Worm (Caenorhabditis elegans) whole organism, young adult: ENCODE results near the gene zfp-3.

ENCODE experiments used
- T07F8.4 ChIP-seq: sonication (generic microtip); optimal IDR thresholded peaks from 2 replicates; lab custom pipeline; 2016; ENCODE audit warnings: mild to moderate bottlenecking, missing genetic modification characterization, moderate library complexity, missing compliant biosample characterization
- cebp-1 ChIP-seq, 2 experiments: fragments of 200-800 bp in 1 of 2; sonication (Bioruptor generic) in 1 of 2; sonication (generic microtip) in 1 of 2; IDR thresholded peaks in 1 of 2; optimal IDR thresholded peaks in 1 of 2; 2 replicates each; pipeline versions ENCODE4 v1.3.6 to Lab custom; 2017 to 2022; ENCODE audit warnings: missing compliant biosample characterization in 2 of 2, missing genetic modification characterization in 2 of 2, mild to moderate bottlenecking in 1 of 2, missing genetic modification reagents in 1 of 2, moderate library complexity in 1 of 2
- hlh-12 ChIP-seq: sonication (generic microtip); optimal IDR thresholded peaks from 2 replicates; lab custom pipeline; 2016; ENCODE audit warnings: missing genetic modification characterization, missing compliant biosample characterization
- ztf-6 ChIP-seq: fragments of 200-800 bp; sonication (Bioruptor generic); IDR thresholded peaks from 2 replicates; pipeline ENCODE4 v1.3.6; 2022; ENCODE audit warnings: missing genetic modification reagents, missing genetic modification characterization, missing compliant biosample characterization

DNA sequence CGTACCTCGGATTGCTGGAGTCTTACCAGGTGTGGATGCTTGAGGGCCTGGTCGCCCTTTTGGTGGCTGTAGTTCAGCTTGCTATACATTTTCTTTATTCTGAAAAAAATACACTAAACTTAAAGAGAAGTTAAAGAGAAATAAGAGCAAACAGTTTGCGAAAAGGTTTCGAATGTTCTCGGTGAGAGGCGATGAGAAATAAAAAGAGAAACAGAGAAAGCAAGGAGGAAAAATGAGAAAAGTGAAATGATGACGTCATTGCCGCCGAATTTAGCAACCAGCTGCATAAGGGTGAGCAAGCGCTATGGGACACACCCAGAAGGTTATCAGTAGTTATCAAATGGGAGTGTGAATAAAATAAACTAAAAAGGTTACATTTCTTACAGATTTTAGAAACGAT, 7.3 kb upstream of the zfp-3 start, which contains the start of gene cebp-1:
- TF ChIP-seq T07F8.4 (tag; lab: Kevin White, UChicago) (no peak), cebp-1 (GFP tag; IDR thresholded peaks at IDR 0.05; lab: Robert Waterston, UW) (no peak), cebp-1 (tag; optimal IDR thresholded peaks at IDR 0.05; lab: Kevin White, UChicago) (no peak), hlh-12 (no peak), ztf-6 (no peak)
